Fruit fly (Drosophila melanogaster): Measurements from ENCODE around the gene Tie.
A peak's percentile ranks its signal among the peaks of the same experiment; 100 is the strongest.

The Tie gene

dm6 chr3L:4541573-4542371 is 9.8 kb upstream of the Tie start, which contains the start of gene CG11357 (continued):
- TF ChIP-seq CG4318 (GFP tag; optimal IDR thresholded peaks at IDR 0.05) (peak; percentile 93), fkh (GFP tag; optimal IDR thresholded peaks at IDR 0.05) (peak; percentile 81), CG34406 (GFP tag; optimal IDR thresholded peaks at IDR 0.05) (peak; percentile 99), acj6 (GFP tag; optimal IDR thresholded peaks at IDR 0.05) (peak; percentile 98), Met (GFP tag; optimal IDR thresholded peaks at IDR 0.05) (peak; percentile 96), CG8319 (GFP tag; optimal IDR thresholded peaks at IDR 0.05) (peak; percentile 91), Hr38 (GFP tag; optimal IDR thresholded peaks at IDR 0.05) (no peak), spab (GFP tag; optimal IDR thresholded peaks at IDR 0.05) (peak; percentile 96), CG6854 (GFP tag; optimal IDR thresholded peaks at IDR 0.05) (peak; percentile 95), CG10669 (GFP tag; optimal IDR thresholded peaks at IDR 0.05) (peak; percentile 98), CG31627 (GFP tag; optimal IDR thresholded peaks at IDR 0.05) (peak; percentile 91), dsx (GFP tag; optimal IDR thresholded peaks at IDR 0.05; ENCODE audit: poor library complexity, severe bottlenecking) (peak; percentile 99), CG11294 (GFP tag; IDR thresholded peaks at IDR 0.05) (peak; percentile 98), Hr4 (GFP tag; optimal IDR thresholded peaks at IDR 0.05) (peak; percentile 97), fd59A (GFP tag; optimal IDR thresholded peaks at IDR 0.05) (peak; percentile 89), CG32006 (GFP tag; optimal IDR thresholded peaks at IDR 0.05) (peak; percentile 98), CG8119 (GFP tag; IDR thresholded peaks at IDR 0.05) (peak; percentile 99), CG9139 (GFP tag; optimal IDR thresholded peaks at IDR 0.05) (peak; percentile 97), eg (GFP tag; IDR thresholded peaks at IDR 0.05) (peak; percentile 99), CG6808 (GFP tag; optimal IDR thresholded peaks at IDR 0.05) (peak; percentile 96), CG15336 (GFP tag; IDR thresholded peaks at IDR 0.05) (peak; percentile 99), Sox15 (GFP tag; optimal IDR thresholded peaks at IDR 0.05) (peak; percentile 94), pdm3 (GFP tag; optimal IDR thresholded peaks at IDR 0.05) (peak; percentile 95), lz (GFP tag; optimal IDR thresholded peaks at IDR 0.05) (peak; percentile 95), CG6163 (GFP tag; IDR thresholded peaks at IDR 0.05) (peak; percentile 99), dac (GFP tag; optimal IDR thresholded peaks at IDR 0.05) (peak; percentile 90), CG3919 (GFP tag; optimal IDR thresholded peaks at IDR 0.05) (peak; percentile 97), CG8632 (GFP tag; optimal IDR thresholded peaks at IDR 0.05) (peak; percentile 99), svp (GFP tag) (peak; percentile 97), CG7368 (GFP tag; optimal IDR thresholded peaks at IDR 0.05) (peak; percentile 94), Blimp-1 (GFP tag; optimal IDR thresholded peaks at IDR 0.05) (peak; percentile 92), Ets21C (GFP tag; optimal IDR thresholded peaks at IDR 0.05) (peak; percentile 88)

- peak; percentile 72 for TF ChIP-seq achi (GFP tag; optimal IDR thresholded peaks at IDR 0.05)
- no peak for TF ChIP-seq esn (GFP tag; optimal IDR thresholded peaks at IDR 0.05)
Measured at dm6 chr3L:4541070-4541469, 9.1 kb upstream of the Tie start, which contains the start of gene CG32243. TSS of gene CG32243 (minus strand) at chr3L:4541244.

- no peak for TF ChIP-seq CG4318 (GFP tag; optimal IDR thresholded peaks at IDR 0.05)
- TF ChIP-seq Blimp-1 (GFP tag; optimal IDR thresholded peaks at IDR 0.05) = peak; percentile 51
- TF ChIP-seq Gug (GFP tag; IDR thresholded peaks at IDR 0.05) = no peak
Measured at dm6 chr3L:4534481-4534880, 2.5 kb upstream of the Tie start.

dm6 chr3L:4533941-4534340 is 2.0 kb upstream of the Tie start:
- peak; percentile 37 for TF ChIP-seq Eip78C (GFP tag)
- no peak for TF ChIP-seq CG16779 (tag; optimal IDR thresholded peaks at IDR 0.05)
- TF ChIP-seq salr (GFP tag; optimal IDR thresholded peaks at IDR 0.05) = no peak

Data from whole organism, prepupa.